Fruit fly (Drosophila melanogaster) whole organism, embryonic: ENCODE results near the gene Eip75B.

ENCODE experiments used
- Bdp1 ChIP-seq: fragments of 200-800 bp; sonication (Bioruptor generic); optimal IDR thresholded peaks from 3 replicates; lab custom pipeline; 2016; ENCODE audit warnings: missing biosample characterization, missing genetic modification characterization
- CG1024 ChIP-seq: fragments of 200-800 bp; sonication (Bioruptor generic); IDR thresholded peaks from 2 replicates; pipeline ENCODE4 v1.3.6; 2022; ENCODE audit warnings: missing biosample characterization, missing genetic modification characterization
- CG10959 ChIP-seq: fragments of 200-800 bp; sonication (Bioruptor generic); IDR thresholded peaks from 2 replicates; pipeline ENCODE4 v1.3.6; 2022; ENCODE audit warnings: missing biosample characterization, missing genetic modification characterization
- CG11695 ChIP-seq: fragments of 200-800 bp; sonication (Bioruptor generic); IDR thresholded peaks from 3 replicates; pipeline ENCODE4 v1.3.6; 2022; ENCODE audit warnings: missing biosample characterization, missing genetic modification characterization
- CG13894 ChIP-seq: fragments of 200-800 bp; sonication (Bioruptor generic); optimal IDR thresholded peaks from 3 replicates; lab custom pipeline; 2018; ENCODE audit warnings: missing biosample characterization, mild to moderate bottlenecking, missing genetic modification characterization, moderate library complexity
- CG14014 ChIP-seq: fragments of 200-800 bp; sonication (Bioruptor generic); IDR thresholded peaks from 2 replicates; pipeline ENCODE4 v1.3.6; 2022; ENCODE audit warnings: missing biosample characterization, missing genetic modification characterization
- CG14050 ChIP-seq: fragments of 200-800 bp; sonication (Bioruptor generic); IDR thresholded peaks from 3 replicates; pipeline ENCODE4 v1.3.6; 2022; ENCODE audit warnings: missing biosample characterization, missing genetic modification characterization
- CG14441 ChIP-seq: fragments of 200-800 bp; sonication (Bioruptor generic); IDR thresholded peaks from 2 replicates; pipeline ENCODE4 v1.3.6; 2022; ENCODE audit warnings: missing biosample characterization, missing genetic modification characterization
- CG16813 ChIP-seq: fragments of 200-800 bp; sonication (Bioruptor generic); IDR thresholded peaks from 3 replicates; pipeline ENCODE4 v1.3.6; 2022; ENCODE audit warnings: missing biosample characterization, missing genetic modification characterization; ENCODE audit not compliant: partially characterized antibody
- CG17361 ChIP-seq: fragments of 200-800 bp; sonication (Bioruptor generic); IDR thresholded peaks from 3 replicates; pipeline ENCODE4 v1.3.6; 2022; ENCODE audit warnings: missing biosample characterization, missing genetic modification characterization
- CG17912 ChIP-seq: fragments of 200-800 bp; sonication (Bioruptor generic); optimal IDR thresholded peaks from 2 replicates; lab custom pipeline; 2018; ENCODE audit warnings: missing biosample characterization, mild to moderate bottlenecking, missing genetic modification characterization
- CG2120 ChIP-seq: fragments of 200-800 bp; sonication (Bioruptor generic); optimal IDR thresholded peaks from 3 replicates; lab custom pipeline; 2016; ENCODE audit warnings: missing biosample characterization, missing genetic modification characterization
- CG2129 ChIP-seq: fragments of 200-800 bp; sonication (Bioruptor generic); IDR thresholded peaks from 2 replicates; pipeline ENCODE4 v1.3.6; 2022; ENCODE audit warnings: missing biosample characterization, missing genetic modification characterization; ENCODE audit not compliant: partially characterized antibody
- CG2678 ChIP-seq: fragments of 200-800 bp; sonication (Bioruptor generic); optimal IDR thresholded peaks from 3 replicates; lab custom pipeline; 2019; ENCODE audit warnings: missing biosample characterization, mild to moderate bottlenecking, missing genetic modification characterization, moderate library complexity
- CG2875 ChIP-seq: fragments of 200-800 bp; sonication (Bioruptor generic); optimal IDR thresholded peaks from 2 replicates; lab custom pipeline; 2017; ENCODE audit warnings: missing biosample characterization, mild to moderate bottlenecking, missing genetic modification characterization, missing genetic modification reagents
- CG31365 ChIP-seq: fragments of 200-800 bp; sonication (Bioruptor generic); optimal IDR thresholded peaks from 2 replicates; lab custom pipeline; 2018; ENCODE audit warnings: missing biosample characterization, mild to moderate bottlenecking, missing genetic modification characterization
- CG3407 ChIP-seq: fragments of 200-800 bp; sonication (Bioruptor generic); optimal IDR thresholded peaks from 2 replicates; lab custom pipeline; 2018; ENCODE audit warnings: missing biosample characterization, mild to moderate bottlenecking, missing genetic modification characterization
- CG34224 ChIP-seq: fragments of 200-800 bp; sonication (Bioruptor generic); IDR thresholded peaks from 3 replicates; pipeline ENCODE4 v1.3.6; 2022; ENCODE audit warnings: missing biosample characterization, missing genetic modification characterization; ENCODE audit not compliant: partially characterized antibody
- CG3847 ChIP-seq: fragments of 200-800 bp; sonication (Bioruptor generic); IDR thresholded peaks from 2 replicates; pipeline ENCODE4 v1.3.6; 2022; ENCODE audit warnings: missing biosample characterization, missing genetic modification characterization
- CG43689 ChIP-seq: fragments of 200-800 bp; sonication (Bioruptor generic); IDR thresholded peaks from 2 replicates; pipeline ENCODE4 v1.3.6; 2022; ENCODE audit warnings: missing biosample characterization, missing genetic modification characterization
- CG4854 ChIP-seq: fragments of 200-800 bp; sonication (Bioruptor generic); optimal IDR thresholded peaks from 2 replicates; lab custom pipeline; 2016; ENCODE audit warnings: missing biosample characterization, missing genetic modification characterization, inconsistent platforms
- CG8944 ChIP-seq: fragments of 200-800 bp; sonication (Bioruptor generic); optimal IDR thresholded peaks from 3 replicates; lab custom pipeline; 2016; ENCODE audit warnings: missing biosample characterization, missing genetic modification characterization
- CG9437 ChIP-seq: fragments of 200-800 bp; sonication (Bioruptor generic); optimal IDR thresholded peaks from 2 replicates; lab custom pipeline; 2018; ENCODE audit warnings: missing biosample characterization, mild to moderate bottlenecking, missing genetic modification characterization
- CHES-1-like ChIP-seq: fragments of 200-800 bp; sonication (Bioruptor generic); optimal IDR thresholded peaks from 2 replicates; lab custom pipeline; 2016; ENCODE audit warnings: missing biosample characterization, missing genetic modification characterization
- Dp ChIP-seq: fragments of 200-800 bp; sonication (Bioruptor generic); optimal IDR thresholded peaks from 2 replicates; lab custom pipeline; 2018; ENCODE audit warnings: missing biosample characterization, mild to moderate bottlenecking, missing genetic modification characterization, moderate library complexity
- ERR ChIP-seq: fragments of 200-800 bp; sonication (Bioruptor generic); optimal IDR thresholded peaks from 2 replicates; lab custom pipeline; 2016; ENCODE audit warnings: missing biosample characterization, missing genetic modification characterization
- Ets97D ChIP-seq: fragments of 200-800 bp; sonication (Bioruptor generic); optimal IDR thresholded peaks from 3 replicates; lab custom pipeline; 2016; ENCODE audit warnings: missing biosample characterization, missing genetic modification characterization
- H15 ChIP-seq: fragments of 200-800 bp; sonication (Bioruptor generic); IDR thresholded peaks from 3 replicates; pipeline ENCODE4 v1.3.6; 2022; ENCODE audit warnings: missing biosample characterization, missing genetic modification characterization
- NK7.1 ChIP-seq: fragments of 200-800 bp; sonication (Bioruptor generic); optimal IDR thresholded peaks from 3 replicates; lab custom pipeline; 2016; ENCODE audit warnings: missing biosample characterization, missing genetic modification characterization
- Neu2 ChIP-seq: fragments of 200-800 bp; sonication (Bioruptor generic); optimal IDR thresholded peaks from 3 replicates; lab custom pipeline; 2016; ENCODE audit warnings: missing biosample characterization, missing genetic modification characterization, borderline replicate concordance
- Sry-δ ChIP-seq: fragments of 200-800 bp; sonication (Bioruptor generic); optimal IDR thresholded peaks from 2 replicates; lab custom pipeline; 2016; ENCODE audit warnings: missing biosample characterization, missing genetic modification characterization
- Xbp1 ChIP-seq: fragments of 200-800 bp; sonication (Bioruptor generic); optimal IDR thresholded peaks from 3 replicates; lab custom pipeline; 2016; ENCODE audit warnings: missing biosample characterization, mild to moderate bottlenecking, missing genetic modification characterization
- al ChIP-seq: fragments of 200-800 bp; sonication (Bioruptor generic); IDR thresholded peaks from 2 replicates; pipeline ENCODE4 v1.3.6; 2022; ENCODE audit warnings: missing biosample characterization, missing genetic modification characterization
- chinmo ChIP-seq: fragments of 200-800 bp; sonication (Bioruptor generic); IDR thresholded peaks from 4 replicates; pipeline ENCODE4 v1.3.6; 2022; ENCODE audit warnings: missing biosample characterization, missing genetic modification characterization; ENCODE audit not compliant: partially characterized antibody
- chn ChIP-seq: fragments of 200-800 bp; sonication (Bioruptor generic); optimal IDR thresholded peaks from 2 replicates; lab custom pipeline; 2016; ENCODE audit warnings: missing biosample characterization, missing genetic modification characterization
- dpn ChIP-seq, 2 experiments: fragments of 200-800 bp; sonication (Bioruptor generic); optimal IDR thresholded peaks; 3 replicates each; lab custom pipeline; 2016; ENCODE audit warnings: missing biosample characterization in 2 of 2, missing genetic modification characterization in 2 of 2
- eve ChIP-seq, 2 experiments: fragments of >200 bp; optimal IDR thresholded peaks; 2 replicates each; lab custom pipeline; 2017; ENCODE audit warnings: missing biosample characterization in 2 of 2, missing genetic modification characterization in 2 of 2
- ftz-f1 ChIP-seq: fragments of 200-800 bp; sonication (Bioruptor generic); optimal IDR thresholded peaks from 2 replicates; lab custom pipeline; 2016; ENCODE audit warnings: missing biosample characterization, missing genetic modification characterization
- hbn ChIP-seq: fragments of 200-800 bp; sonication (Bioruptor generic); IDR thresholded peaks from 2 replicates; pipeline ENCODE4 v1.3.6; 2022; ENCODE audit warnings: missing biosample characterization, missing genetic modification characterization; ENCODE audit not compliant: partially characterized antibody
- kay ChIP-seq: fragments of 200-800 bp; sonication (Bioruptor generic); optimal IDR thresholded peaks from 2 replicates; lab custom pipeline; 2016; ENCODE audit warnings: missing biosample characterization, missing genetic modification characterization
- lilli ChIP-seq: fragments of 200-800 bp; sonication (Bioruptor generic); optimal IDR thresholded peaks from 3 replicates; lab custom pipeline; 2016; ENCODE audit warnings: missing biosample characterization, missing genetic modification characterization
- p53 ChIP-seq: fragments of 200-800 bp; sonication (Bioruptor generic); optimal IDR thresholded peaks from 2 replicates; lab custom pipeline; 2016; ENCODE audit warnings: missing biosample characterization, missing genetic modification characterization
- pho ChIP-seq: fragments of 200-800 bp; sonication (Bioruptor generic); optimal IDR thresholded peaks from 2 replicates; lab custom pipeline; 2016; ENCODE audit warnings: missing biosample characterization, missing genetic modification characterization
- phol ChIP-seq: fragments of 200-800 bp; sonication (Bioruptor generic); optimal IDR thresholded peaks from 3 replicates; lab custom pipeline; 2018; ENCODE audit warnings: missing biosample characterization, mild to moderate bottlenecking, missing genetic modification characterization, moderate library complexity
- pum ChIP-seq: fragments of 200-800 bp; sonication (Bioruptor generic); optimal IDR thresholded peaks from 2 replicates; lab custom pipeline; 2016; ENCODE audit warnings: missing biosample characterization, missing genetic modification characterization
- sens ChIP-seq: fragments of 200-800 bp; sonication (Bioruptor generic); peaks from one replicate; lab custom pipeline; 2016; ENCODE audit warnings: missing biosample characterization, missing genetic modification characterization
- sna ChIP-seq: fragments of 200-800 bp; sonication (Bioruptor generic); IDR thresholded peaks from 2 replicates; pipeline ENCODE4 v1.3.6; 2022; ENCODE audit warnings: missing biosample characterization, missing genetic modification characterization; ENCODE audit not compliant: partially characterized antibody
- stwl ChIP-seq: fragments of 200-800 bp; sonication (Bioruptor generic); optimal IDR thresholded peaks from 3 replicates; lab custom pipeline; 2018; ENCODE audit warnings: missing biosample characterization, mild to moderate bottlenecking, missing genetic modification characterization, moderate library complexity
- tio ChIP-seq: fragments of 200-800 bp; sonication (Bioruptor generic); optimal IDR thresholded peaks from 2 replicates; lab custom pipeline; 2017; ENCODE audit warnings: missing biosample characterization, missing genetic modification characterization, inconsistent platforms
- trem ChIP-seq: fragments of 200-800 bp; optimal IDR thresholded peaks from 3 replicates; lab custom pipeline; 2019; ENCODE audit warnings: missing biosample characterization, mild to moderate bottlenecking, missing genetic modification characterization, moderate library complexity
- unc-4 ChIP-seq: fragments of 200-800 bp; sonication (Bioruptor generic); IDR thresholded peaks from 2 replicates; pipeline ENCODE4 v1.3.6; 2022; ENCODE audit warnings: missing biosample characterization, missing genetic modification characterization; ENCODE audit not compliant: partially characterized antibody

Gene Eip75B

DNA sequence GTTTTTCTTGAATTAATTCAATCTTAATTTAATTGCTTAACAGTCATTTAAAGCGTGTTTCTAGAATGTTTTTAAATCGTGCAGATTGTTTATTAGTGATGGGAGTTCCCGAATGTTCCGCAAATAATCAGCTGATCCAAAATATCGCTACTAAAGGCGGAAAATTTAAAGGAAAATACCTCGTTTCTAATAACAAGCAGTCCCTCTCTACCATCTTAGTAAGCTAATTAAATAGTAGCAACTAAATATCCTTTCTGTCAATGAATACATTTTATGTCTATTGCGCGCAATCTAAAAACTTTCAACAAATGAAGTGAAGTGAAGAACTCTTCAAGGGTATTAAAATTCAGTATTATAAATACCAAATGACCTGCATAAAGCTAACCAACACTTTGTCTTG, 152.0 kb downstream of the Eip75B start, which contains the start of gene CG5290 (continued):
- peak; percentile 27 for TF ChIP-seq pum
- TF ChIP-seq CG16813 (GFP tag; lab: Robert Waterston, UW): peak; percentile 66
- TF ChIP-seq CG17912 (GFP tag; lab: Kevin White, UChicago): no peak
- TF ChIP-seq stwl (tag; lab: Kevin White, UChicago): peak; percentile 76
- peak; percentile 14 for TF ChIP-seq NK7.1 (GFP tag; lab: Kevin White, UChicago)
- TF ChIP-seq hbn (GFP tag; lab: Robert Waterston, UW): peak; percentile 78
- TF ChIP-seq trem (tag; lab: Kevin White, UChicago): peak; percentile 64
- peak; percentile 58; the same call in 1 of the 2 replicates for TF ChIP-seq sna (GFP tag; lab: Robert Waterston, UW)
- TF ChIP-seq CG1024 (GFP tag; lab: Robert Waterston, UW): no peak
- TF ChIP-seq CG10959 (GFP tag; lab: Robert Waterston, UW): no peak
- TF ChIP-seq CG14014 (GFP tag; lab: Robert Waterston, UW): no peak
- no peak for TF ChIP-seq p53 (GFP tag; lab: Kevin White, UChicago)
- TF ChIP-seq CG2129 (GFP tag; lab: Robert Waterston, UW): peak; percentile 54
- 0 out of 3 replicates have a peak, but pooled peaks have one; percentile 41 for TF ChIP-seq CG34224 (GFP tag; lab: Robert Waterston, UW)
- peak; percentile 91 for TF ChIP-seq Sry-δ
- no peak for TF ChIP-seq al (GFP tag; lab: Robert Waterston, UW)
- peak; percentile 20 to 36 for TF ChIP-seq dpn (GFP tag; optimal IDR thresholded peaks at IDR 0.05; lab: Kevin White, UChicago)
- TF ChIP-seq phol (tag; lab: Kevin White, UChicago): peak; percentile 33
- TF ChIP-seq unc-4 (GFP tag; lab: Robert Waterston, UW): peak; percentile 68; the same call in 1 of the 2 replicates
- TF ChIP-seq CG31365 (tag; lab: Kevin White, UChicago): no peak
- TF ChIP-seq ftz-f1 (GFP tag; lab: Kevin White, UChicago): no peak
- TF ChIP-seq H15: no peak
- peak; percentile 6 for TF ChIP-seq chn (GFP tag; lab: Kevin White, UChicago)
- TF ChIP-seq CG4854: peak; percentile 6
- peak; percentile 17 for TF ChIP-seq CHES-1-like (GFP tag; lab: Kevin White, UChicago)
- TF ChIP-seq CG9437 (GFP tag; lab: Kevin White, UChicago): peak; percentile 19
- TF ChIP-seq CG14050 (GFP tag; lab: Robert Waterston, UW): no peak
- peak; percentile 40; the same call in 2 of the 3 replicates for TF ChIP-seq CG17361
- no peak for TF ChIP-seq CG3407 (GFP tag; lab: Kevin White, UChicago)
- no peak for TF ChIP-seq chinmo (GFP tag; lab: Robert Waterston, UW)
- TF ChIP-seq ERR (GFP tag; lab: Kevin White, UChicago): peak; percentile 57
- TF ChIP-seq pho (GFP tag; lab: Kevin White, UChicago): peak; percentile 68
- peak; percentile 95 for TF ChIP-seq Dp (GFP tag; lab: Kevin White, UChicago)
- no peak for TF ChIP-seq CG43689 (GFP tag; lab: Robert Waterston, UW)
- peak; percentile 20 for TF ChIP-seq CG8944 (GFP tag; lab: Kevin White, UChicago)
- no peak for TF ChIP-seq CG2875 (GFP tag; lab: Kevin White, UChicago)
- peak; percentile 67 for TF ChIP-seq CG2120 (GFP tag; lab: Kevin White, UChicago)
- no peak for TF ChIP-seq CG11695
- TF ChIP-seq CG14441 (GFP tag; lab: Robert Waterston, UW): no peak
- no peak for TF ChIP-seq kay (GFP tag; lab: Kevin White, UChicago)
- TF ChIP-seq CG3847 (GFP tag; lab: Robert Waterston, UW): peak; percentile 17; the same call in 1 of the 2 replicates
- TF ChIP-seq Bdp1 (GFP tag; lab: Kevin White, UChicago): no peak
- peak; percentile 17 for TF ChIP-seq CG2678 (tag; lab: Kevin White, UChicago)
- no peak for TF ChIP-seq tio (GFP tag; lab: Kevin White, UChicago)
- TF ChIP-seq CG13894: peak; percentile 30
- TF ChIP-seq lilli (GFP tag; lab: Kevin White, UChicago): peak; percentile 63
- TF ChIP-seq Neu2 (GFP tag; lab: Kevin White, UChicago): no peak
- TF ChIP-seq eve (GFP tag; optimal IDR thresholded peaks at IDR 0.05; lab: Kevin White, UChicago): peak in 1 of 2 experiments; percentile 33
- peak; percentile 43 for TF ChIP-seq Ets97D (GFP tag; lab: Kevin White, UChicago)
- peak; percentile 22 for TF ChIP-seq Xbp1 (GFP tag; lab: Kevin White, UChicago)
- TF ChIP-seq sens (GFP tag; lab: Kevin White, UChicago): peak; percentile 91
